Fruit fly (Drosophila melanogaster) Kc167 (cell line): ENCODE data around the gene CG4586.

Source experiments
- Myc ChIP-seq: fragments of >200 bp; optimal IDR thresholded peaks from 2 replicates; lab custom pipeline; 2017; ENCODE audit warnings: missing external identifiers
- Sin3A ChIP-seq: fragments of >200 bp; optimal IDR thresholded peaks from 2 replicates; lab custom pipeline; 2018; ENCODE audit warnings: missing external identifiers
- insv ChIP-seq: fragments of >200 bp; optimal IDR thresholded peaks from 3 replicates; lab custom pipeline; 2018; ENCODE audit warnings: missing external identifiers
- psq ChIP-seq: fragments of >200 bp; optimal IDR thresholded peaks from 2 replicates; lab custom pipeline; 2017; ENCODE audit warnings: missing external identifiers

- no peak for TF ChIP-seq psq (lab: Kevin White, UChicago)
- no peak for TF ChIP-seq Sin3A (lab: Kevin White, UChicago)
- TF ChIP-seq Myc (lab: Kevin White, UChicago) = no peak
- TF ChIP-seq insv = no peak
Measured at dm6 chrX:7013320-7014214, 43.8 kb downstream of the CG4586 start, which contains the start of the genes CG3032 and CG4593.
